Worm (Caenorhabditis elegans) whole organism, midembryonic: ENCODE data around the gene col-159.

Experiments used
- T22C8.4 ChIP-seq: fragments of 200-800 bp; sonication (Bioruptor generic); IDR thresholded peaks from 2 replicates; pipeline ENCODE4 v1.3.6; 2022; ENCODE audit warnings: missing genetic modification characterization, missing compliant biosample characterization
- cog-1 ChIP-seq: sonication (generic microtip); optimal IDR thresholded peaks from 2 replicates; lab custom pipeline; 2016; ENCODE audit warnings: missing genetic modification characterization, missing compliant biosample characterization
- flt-1 ChIP-seq: fragments of 200-800 bp; sonication (Bioruptor generic); IDR thresholded peaks from 2 replicates; pipeline ENCODE4 v1.3.6; 2022; ENCODE audit warnings: missing genetic modification characterization, missing compliant biosample characterization
- klf-2 ChIP-seq: fragments of 200-800 bp; sonication (Bioruptor generic); conservative IDR thresholded peaks from 2 replicates; pipeline ENCODE4 v1.3.6; 2022; ENCODE audit warnings: missing genetic modification reagents, missing genetic modification characterization, missing compliant biosample characterization
- med-1 ChIP-seq: sonication (generic microtip); optimal IDR thresholded peaks from 2 replicates; lab custom pipeline; 2017; ENCODE audit warnings: missing genetic modification characterization, mild to moderate bottlenecking, missing compliant biosample characterization, antibody characterized with exemption, missing genetic modification reagents; ENCODE audit not compliant: insufficient read depth
- ref-1 ChIP-seq: fragments of 200-800 bp; sonication (Bioruptor generic); conservative IDR thresholded peaks from 2 replicates; pipeline ENCODE4 v1.3.6; 2022; ENCODE audit warnings: missing genetic modification reagents, missing genetic modification characterization, missing compliant biosample characterization
- tab-1 ChIP-seq: fragments of 200-800 bp; sonication (Bioruptor generic); IDR thresholded peaks from 2 replicates; pipeline ENCODE4 v1.3.6; 2022; ENCODE audit warnings: missing genetic modification characterization, missing compliant biosample characterization
- ztf-23 ChIP-seq: fragments of 200-800 bp; sonication (Bioruptor generic); IDR thresholded peaks from 2 replicates; pipeline ENCODE4 v1.3.6; 2022; ENCODE audit warnings: missing genetic modification reagents, missing genetic modification characterization, missing compliant biosample characterization
- ztf-29 ChIP-seq: fragments of 200-800 bp; sonication (Bioruptor generic); IDR thresholded peaks from 2 replicates; pipeline ENCODE4 v1.3.6; 2022; ENCODE audit warnings: missing genetic modification reagents, missing genetic modification characterization, missing compliant biosample characterization

Gene col-159

DNA sequence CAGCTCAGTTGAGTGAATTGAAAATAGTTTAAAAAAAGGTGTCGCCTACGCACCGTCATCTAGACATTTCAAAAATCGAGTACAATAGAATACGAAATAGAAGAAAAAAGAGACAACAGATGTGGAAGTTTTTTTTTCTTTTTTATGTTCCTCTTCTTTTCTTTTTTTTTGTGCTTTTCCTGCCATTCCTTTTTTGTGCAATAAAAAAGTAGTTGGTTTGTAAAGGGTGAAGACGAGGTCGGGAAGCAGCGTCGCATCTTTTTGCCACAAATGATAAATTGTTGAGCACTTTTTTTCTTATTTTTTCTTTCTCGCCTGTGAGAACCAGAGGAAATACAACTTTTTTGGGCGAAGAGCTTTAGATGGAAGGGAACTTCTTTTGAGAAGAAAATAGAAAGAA lies 4.5 kb upstream of the col-159 start:
- TF ChIP-seq flt-1 (GFP tag; lab: Robert Waterston, UW) (no peak), klf-2 (GFP tag; lab: Robert Waterston, UW) (no peak)

DNA sequence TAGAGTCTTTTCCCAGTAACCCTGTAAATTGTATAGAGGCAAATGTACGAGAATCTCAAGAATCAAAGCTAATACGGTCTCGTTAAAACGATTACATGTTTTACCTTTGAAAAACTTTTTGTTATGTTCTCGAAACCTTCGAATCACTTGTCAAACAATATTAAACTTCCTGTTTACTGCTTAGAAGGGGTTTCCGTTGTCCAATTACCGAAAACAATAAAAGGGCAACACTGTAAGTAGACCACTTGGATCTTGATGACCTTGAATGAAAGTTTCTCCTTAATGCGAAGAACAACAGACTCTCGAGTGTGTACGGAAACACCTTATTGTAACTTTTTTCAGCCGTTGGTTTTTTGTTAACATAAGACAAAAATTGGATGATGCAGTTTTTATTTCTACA lies 1.4 kb downstream of the col-159 start:
- TF ChIP-seq ref-1 (GFP tag; lab: Robert Waterston, UW), result no peak
- no peak for TF ChIP-seq ztf-23 (GFP tag; lab: Robert Waterston, UW)
- no peak for TF ChIP-seq cog-1 (tag; lab: Kevin White, UChicago)
- TF ChIP-seq med-1 (GFP tag; lab: Kevin White, UChicago), result no peak

DNA sequence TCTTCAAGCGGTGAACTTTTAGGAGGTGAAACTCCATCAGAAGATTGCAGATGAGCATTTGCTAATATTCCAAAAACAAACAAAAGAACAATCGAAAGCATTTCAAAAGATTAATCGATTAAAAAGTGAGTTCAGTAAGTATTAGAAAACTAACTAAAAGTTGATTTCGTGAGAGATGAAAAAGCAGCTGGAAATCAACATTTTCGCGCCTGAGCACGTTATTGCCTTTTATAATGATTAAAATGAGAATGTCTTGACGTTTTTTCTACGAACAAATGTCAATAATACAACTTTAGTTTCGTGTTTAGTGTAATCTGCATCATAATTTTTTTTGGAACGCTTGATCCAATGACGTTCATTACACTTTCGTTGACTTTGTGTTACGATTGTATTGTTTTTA lies 4.2 kb downstream of the col-159 start, which contains the start of gene F57B1.9:
F57B1.9 (minus strand) TSS at position 101 of the 400 bp plus-strand sequence.
- TF ChIP-seq cog-1 (tag; lab: Kevin White, UChicago) (no peak), T22C8.4 (GFP tag; lab: Robert Waterston, UW) (no peak), klf-2 (GFP tag; lab: Robert Waterston, UW) (no peak), med-1 (GFP tag; lab: Kevin White, UChicago) (no peak), ref-1 (GFP tag; lab: Robert Waterston, UW) (no peak)

DNA sequence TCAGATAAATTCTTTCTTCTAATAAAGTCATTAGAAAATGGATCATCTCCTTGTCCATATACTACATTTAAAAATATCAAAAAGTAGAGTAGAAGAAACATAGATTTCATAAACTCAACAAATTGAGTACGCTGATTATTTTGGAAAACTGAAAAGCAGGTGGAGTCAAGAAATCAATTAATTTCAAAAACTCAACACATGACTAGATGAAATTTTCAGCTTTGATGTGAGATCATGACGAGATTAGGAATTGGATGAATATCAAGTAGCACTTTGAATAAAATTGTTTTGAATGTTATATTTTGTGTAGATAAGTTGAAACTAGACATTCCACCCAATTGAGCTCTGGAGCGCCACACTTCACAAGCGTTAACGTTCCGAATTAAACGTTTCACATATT lies 6.4 kb downstream of the col-159 start, which contains the start of gene F57B1.1:
F57B1.1 (minus strand) TSS at position 101 of the 400 bp plus-strand sequence.
- TF ChIP-seq med-1 (GFP tag; lab: Kevin White, UChicago) (no peak), flt-1 (GFP tag; lab: Robert Waterston, UW) (no peak), ztf-29 (no peak), ztf-23 (GFP tag; lab: Robert Waterston, UW) (no peak), ref-1 (GFP tag; lab: Robert Waterston, UW) (no peak)

DNA sequence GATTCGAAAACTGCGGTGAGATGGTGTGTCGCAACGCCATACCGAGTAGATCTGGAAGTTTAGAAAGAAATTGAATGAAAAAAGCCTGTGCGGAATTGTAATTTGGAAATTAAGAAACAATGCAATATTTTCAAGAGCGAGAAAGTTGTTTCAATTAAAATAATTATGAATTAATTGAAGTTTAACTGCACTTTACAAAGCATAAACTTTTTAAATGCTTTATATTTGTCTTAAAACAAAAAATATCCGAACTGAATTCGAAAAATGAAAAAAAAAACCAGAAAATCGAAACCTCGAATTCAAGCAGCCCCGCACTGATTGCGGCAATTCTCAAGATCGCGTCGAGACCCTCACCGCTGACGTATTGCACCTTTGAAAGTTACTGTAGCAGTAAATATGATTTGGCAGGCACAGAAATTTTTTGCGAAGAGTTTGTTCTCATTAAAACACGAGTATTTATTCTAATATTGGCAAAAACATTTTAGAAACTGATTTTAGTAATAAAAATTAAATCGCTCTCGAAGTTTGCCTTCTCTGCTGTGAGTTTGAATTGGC lies 8.4 kb downstream of the col-159 start, which contains the start of gene sun-1:
sun-1 (minus strand) TSS at position 51 of the 555 bp plus-strand sequence.
- TF ChIP-seq med-1 (GFP tag; lab: Kevin White, UChicago), result no peak
- TF ChIP-seq klf-2 (GFP tag; lab: Robert Waterston, UW), result no peak
- no peak for TF ChIP-seq ztf-29
- no peak for TF ChIP-seq ztf-23 (GFP tag; lab: Robert Waterston, UW)
- TF ChIP-seq tab-1 (GFP tag; lab: Robert Waterston, UW), result no peak
- no peak for TF ChIP-seq flt-1 (GFP tag; lab: Robert Waterston, UW)
- TF ChIP-seq cog-1 (tag; lab: Kevin White, UChicago), result no peak
- TF ChIP-seq T22C8.4 (GFP tag; lab: Robert Waterston, UW), result no peak
- TF ChIP-seq ref-1 (GFP tag; lab: Robert Waterston, UW), result no peak

DNA sequence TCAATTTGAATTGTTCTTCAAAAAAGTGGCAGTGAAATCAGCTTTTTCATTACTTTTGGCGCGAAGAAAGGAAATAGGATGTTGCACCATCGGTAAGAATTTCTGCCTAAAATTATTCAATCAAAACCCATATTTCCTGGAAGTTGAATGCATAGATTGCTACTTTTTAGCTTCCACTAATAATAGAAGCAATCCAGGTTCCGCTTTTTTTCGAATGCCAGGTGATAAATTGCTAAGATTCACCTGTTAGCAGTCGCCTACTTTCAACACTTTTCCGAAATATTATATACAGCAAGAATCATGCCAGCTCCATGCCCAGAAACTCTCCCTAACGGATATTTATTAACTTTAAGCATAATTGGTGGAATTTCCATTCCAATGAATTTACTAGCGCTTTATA lies 16.6 kb downstream of the col-159 start, which contains the start of gene sri-6:
sri-6 (plus strand) TSS at position 301 of the 400 bp plus-strand sequence.
- no peak for TF ChIP-seq klf-2 (GFP tag; lab: Robert Waterston, UW)
- TF ChIP-seq cog-1 (tag; lab: Kevin White, UChicago), result no peak
- TF ChIP-seq T22C8.4 (GFP tag; lab: Robert Waterston, UW), result no peak
- no peak for TF ChIP-seq ztf-29
- no peak for TF ChIP-seq tab-1 (GFP tag; lab: Robert Waterston, UW)
- no peak for TF ChIP-seq med-1 (GFP tag; lab: Kevin White, UChicago)
- no peak for TF ChIP-seq flt-1 (GFP tag; lab: Robert Waterston, UW)
- TF ChIP-seq ztf-23 (GFP tag; lab: Robert Waterston, UW), result no peak

DNA sequence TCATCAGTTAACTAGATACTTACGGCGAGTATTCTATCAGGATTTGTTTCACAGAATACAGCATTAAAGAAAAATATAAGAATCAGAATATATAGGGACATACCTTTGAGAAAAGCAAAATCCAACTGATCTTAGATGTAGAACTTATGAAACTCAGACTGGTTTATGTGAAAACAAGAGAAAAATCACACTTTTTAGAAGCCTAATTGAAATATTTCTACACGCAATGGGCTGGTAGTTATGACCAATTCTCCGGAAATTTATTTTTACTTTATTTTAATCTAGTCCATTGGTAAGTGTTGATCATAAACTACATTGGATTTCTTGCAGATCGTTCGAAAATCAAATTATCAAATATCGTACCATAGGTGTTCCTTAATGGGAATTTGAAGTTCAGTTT lies 17.8 kb downstream of the col-159 start, which contains the start of gene T09E8.4:
T09E8.4 (minus strand) TSS at position 101 of the 400 bp plus-strand sequence.
- no peak for TF ChIP-seq klf-2 (GFP tag; lab: Robert Waterston, UW)
- no peak for TF ChIP-seq ztf-23 (GFP tag; lab: Robert Waterston, UW)
- no peak for TF ChIP-seq cog-1 (tag; lab: Kevin White, UChicago)
- no peak for TF ChIP-seq T22C8.4 (GFP tag; lab: Robert Waterston, UW)
- no peak for TF ChIP-seq med-1 (GFP tag; lab: Kevin White, UChicago)
- no peak for TF ChIP-seq tab-1 (GFP tag; lab: Robert Waterston, UW)
- TF ChIP-seq ref-1 (GFP tag; lab: Robert Waterston, UW), result no peak
- no peak for TF ChIP-seq flt-1 (GFP tag; lab: Robert Waterston, UW)
- no peak for TF ChIP-seq ztf-29

DNA sequence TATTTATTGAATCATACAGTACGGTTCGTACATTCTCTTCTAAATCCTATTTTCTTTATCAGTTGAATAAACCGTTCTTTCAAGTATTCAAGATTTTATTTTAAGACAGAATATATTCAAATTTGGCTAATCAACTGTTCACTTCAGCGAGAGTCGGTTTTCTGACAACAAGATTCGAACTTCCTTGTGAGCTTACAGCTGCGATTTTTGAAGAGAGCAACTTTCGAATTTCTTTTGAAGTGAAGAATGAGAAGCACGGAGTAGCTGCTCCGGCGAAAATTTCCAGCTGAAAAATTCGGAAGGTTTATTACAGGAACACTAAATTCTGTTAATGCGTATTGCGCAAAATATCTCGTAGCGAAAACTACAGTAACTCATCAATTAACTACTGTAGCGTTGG lies 20.5 kb downstream of the col-159 start:
- no peak for TF ChIP-seq T22C8.4 (GFP tag; lab: Robert Waterston, UW)
- TF ChIP-seq med-1 (GFP tag; lab: Kevin White, UChicago), result no peak
- no peak for TF ChIP-seq ref-1 (GFP tag; lab: Robert Waterston, UW)
- TF ChIP-seq klf-2 (GFP tag; lab: Robert Waterston, UW), result no peak
- no peak for TF ChIP-seq ztf-29
- TF ChIP-seq ztf-23 (GFP tag; lab: Robert Waterston, UW), result no peak
- no peak for TF ChIP-seq tab-1 (GFP tag; lab: Robert Waterston, UW)
- TF ChIP-seq cog-1 (tag; lab: Kevin White, UChicago), result no peak
- no peak for TF ChIP-seq flt-1 (GFP tag; lab: Robert Waterston, UW)

DNA sequence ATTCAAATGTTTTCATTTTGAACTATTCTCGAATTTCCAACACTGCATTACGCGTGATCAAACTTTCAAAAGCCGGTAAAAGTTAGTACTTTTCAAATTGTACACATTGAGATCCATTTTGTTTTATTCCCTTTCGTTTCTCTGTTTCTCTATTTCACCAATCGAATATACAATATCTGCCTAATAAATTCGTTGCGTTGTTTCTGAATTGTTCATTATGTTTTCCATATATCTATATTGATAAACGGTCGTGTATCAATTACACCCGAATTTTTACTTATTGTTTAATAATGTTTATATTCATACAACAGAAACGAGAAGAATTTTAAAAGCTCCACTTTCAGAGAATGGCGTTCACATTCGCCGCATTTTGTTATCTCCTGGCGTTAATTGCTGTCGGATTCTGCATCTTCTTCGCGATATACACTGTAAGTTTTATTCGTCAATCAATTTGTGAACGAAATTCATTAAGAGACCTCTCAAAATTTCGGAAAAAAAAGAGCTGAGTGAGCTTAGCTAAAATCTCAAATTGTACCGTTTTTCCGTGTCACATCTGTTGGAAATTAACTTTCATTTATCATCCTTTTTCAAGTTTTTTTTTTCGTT lies 21.9 kb downstream of the col-159 start, which contains the start of gene cni-1:
cni-1 (plus strand) TSS at position 345 of the 606 bp plus-strand sequence.
- TF ChIP-seq ztf-29, result no peak
- no peak for TF ChIP-seq tab-1 (GFP tag; lab: Robert Waterston, UW)
- TF ChIP-seq T22C8.4 (GFP tag; lab: Robert Waterston, UW), result no peak
